Fruit fly (Drosophila melanogaster) whole organism, embryonic: ENCODE measurements around the gene elgi.
A peak's percentile ranks its signal among the peaks of the same experiment; 100 is the strongest.

Experiments used
- Atf3 ChIP-seq: fragments of 200-800 bp; sonication (Bioruptor generic); optimal IDR thresholded peaks from 3 replicates; lab custom pipeline; 2016; ENCODE audit warnings: missing biosample characterization, missing genetic modification characterization
- BEAF-32 ChIP-seq: fragments of 200-800 bp; sonication (Bioruptor generic); optimal IDR thresholded peaks from 3 replicates; lab custom pipeline; 2017; ENCODE audit warnings: missing biosample characterization, missing genetic modification characterization, mild to moderate bottlenecking, moderate library complexity, missing genetic modification reagents
- Bgb ChIP-seq: fragments of 200-800 bp; sonication (Bioruptor generic); IDR thresholded peaks from 2 replicates; pipeline ENCODE4 v1.3.6; 2022; ENCODE audit warnings: missing biosample characterization, missing genetic modification characterization; ENCODE audit not compliant: partially characterized antibody
- CG12659 ChIP-seq: fragments of 200-800 bp; sonication (Bioruptor generic); optimal IDR thresholded peaks from 3 replicates; lab custom pipeline; 2017; ENCODE audit warnings: mild to moderate bottlenecking, missing biosample characterization, missing genetic modification reagents, missing genetic modification characterization
- CG14710 ChIP-seq: fragments of 200-800 bp; sonication (Bioruptor generic); optimal IDR thresholded peaks from 3 replicates; lab custom pipeline; 2019; ENCODE audit warnings: missing biosample characterization, mild to moderate bottlenecking, missing genetic modification characterization, moderate library complexity
- CG15601 ChIP-seq: fragments of 200-800 bp; sonication (Bioruptor generic); optimal IDR thresholded peaks from 3 replicates; lab custom pipeline; 2019; ENCODE audit warnings: missing biosample characterization, mild to moderate bottlenecking, missing genetic modification characterization, moderate library complexity
- CG15696 ChIP-seq: fragments of 200-800 bp; sonication (Bioruptor generic); optimal IDR thresholded peaks from 2 replicates; lab custom pipeline; 2019; ENCODE audit warnings: missing biosample characterization, mild to moderate bottlenecking, missing genetic modification characterization, moderate library complexity
- CG17361 ChIP-seq: fragments of 200-800 bp; sonication (Bioruptor generic); IDR thresholded peaks from 3 replicates; pipeline ENCODE4 v1.3.6; 2022; ENCODE audit warnings: missing biosample characterization, missing genetic modification characterization
- CG17829 ChIP-seq: fragments of 200-800 bp; optimal IDR thresholded peaks from 2 replicates; lab custom pipeline; 2019; ENCODE audit warnings: missing biosample characterization, mild to moderate bottlenecking, missing genetic modification characterization, moderate library complexity
- CG18262 ChIP-seq: fragments of 200-800 bp; optimal IDR thresholded peaks from 3 replicates; lab custom pipeline; 2019; ENCODE audit warnings: missing biosample characterization, mild to moderate bottlenecking, missing genetic modification characterization, moderate library complexity
- CG2712 ChIP-seq: fragments of 200-800 bp; optimal IDR thresholded peaks from 3 replicates; lab custom pipeline; 2019; ENCODE audit warnings: missing biosample characterization, mild to moderate bottlenecking, missing genetic modification characterization, moderate library complexity
- CG31441 ChIP-seq: fragments of 200-800 bp; sonication (Bioruptor generic); IDR thresholded peaks from 2 replicates; pipeline ENCODE4 v1.3.6; 2022; ENCODE audit warnings: missing biosample characterization, missing genetic modification characterization
- CG34422 ChIP-seq: fragments of 200-800 bp; sonication (Bioruptor generic); IDR thresholded peaks from 3 replicates; pipeline ENCODE4 v1.3.6; 2022; ENCODE audit warnings: missing biosample characterization, missing genetic modification characterization
- CG3726 ChIP-seq: fragments of 200-800 bp; sonication (Bioruptor generic); IDR thresholded peaks from 3 replicates; pipeline ENCODE4, ENCODE4 v1.3.6; 2022; ENCODE audit warnings: missing biosample characterization, missing genetic modification characterization
- CG4617 ChIP-seq: fragments of 200-800 bp; sonication (Bioruptor generic); optimal IDR thresholded peaks from 3 replicates; lab custom pipeline; 2016; ENCODE audit warnings: missing biosample characterization, missing genetic modification characterization, borderline replicate concordance
- CG7839 ChIP-seq: fragments of 200-800 bp; sonication (Bioruptor generic); optimal IDR thresholded peaks from 3 replicates; lab custom pipeline; 2018; ENCODE audit warnings: missing biosample characterization, mild to moderate bottlenecking, missing genetic modification characterization, moderate library complexity
- Dek ChIP-seq: fragments of 200-800 bp; sonication (Bioruptor generic); optimal IDR thresholded peaks from 3 replicates; lab custom pipeline; 2019; ENCODE audit warnings: missing biosample characterization, mild to moderate bottlenecking, missing genetic modification characterization, moderate library complexity
- Dip2 ChIP-seq: fragments of 200-800 bp; sonication (Bioruptor generic); IDR thresholded peaks from 2 replicates; pipeline ENCODE4 v1.3.6; 2022; ENCODE audit warnings: missing biosample characterization, missing genetic modification characterization
- Dp ChIP-seq: fragments of 200-800 bp; sonication (Bioruptor generic); optimal IDR thresholded peaks from 2 replicates; lab custom pipeline; 2018; ENCODE audit warnings: missing biosample characterization, mild to moderate bottlenecking, missing genetic modification characterization, moderate library complexity
- Ets97D ChIP-seq: fragments of 200-800 bp; sonication (Bioruptor generic); optimal IDR thresholded peaks from 3 replicates; lab custom pipeline; 2016; ENCODE audit warnings: missing biosample characterization, missing genetic modification characterization
- Hmr ChIP-seq: fragments of 200-800 bp; sonication (Bioruptor generic); optimal IDR thresholded peaks from 3 replicates; lab custom pipeline; 2017; ENCODE audit warnings: mild to moderate bottlenecking, missing biosample characterization, missing genetic modification reagents, missing genetic modification characterization
- Meics ChIP-seq: fragments of 200-800 bp; sonication (Bioruptor generic); optimal IDR thresholded peaks from 2 replicates; lab custom pipeline; 2017; ENCODE audit warnings: missing biosample characterization, mild to moderate bottlenecking, missing genetic modification characterization
- Nf-YC ChIP-seq: fragments of 200-800 bp; optimal IDR thresholded peaks from 3 replicates; lab custom pipeline; 2019; ENCODE audit warnings: missing biosample characterization, mild to moderate bottlenecking, missing genetic modification characterization, moderate library complexity
- Opbp ChIP-seq: fragments of 200-800 bp; sonication (Bioruptor generic); IDR thresholded peaks from 3 replicates; pipeline ENCODE4 v1.3.6; 2022; ENCODE audit warnings: missing biosample characterization, missing genetic modification characterization; ENCODE audit not compliant: partially characterized antibody
- Ptx1 ChIP-seq: fragments of 200-800 bp; sonication (Bioruptor generic); IDR thresholded peaks from 2 replicates; pipeline ENCODE4 v1.3.6; 2022; ENCODE audit warnings: missing biosample characterization, missing genetic modification characterization
- Sox100B ChIP-seq: fragments of 200-800 bp; sonication (Bioruptor generic); optimal IDR thresholded peaks from 3 replicates; lab custom pipeline; 2018; ENCODE audit warnings: missing biosample characterization, mild to moderate bottlenecking, missing genetic modification characterization
- YL-1 ChIP-seq: fragments of 200-800 bp; sonication (Bioruptor generic); optimal IDR thresholded peaks from 3 replicates; lab custom pipeline; 2017; ENCODE audit warnings: missing biosample characterization, mild to moderate bottlenecking, missing genetic modification characterization
- abd-A ChIP-seq: fragments of 200-800 bp; sonication (Bioruptor generic); optimal IDR thresholded peaks from 3 replicates; lab custom pipeline; 2019; ENCODE audit warnings: missing biosample characterization, mild to moderate bottlenecking, missing genetic modification characterization, moderate library complexity
- fru ChIP-seq: fragments of >200 bp; optimal IDR thresholded peaks from 2 replicates; lab custom pipeline; 2017
- gem ChIP-seq: fragments of 200-800 bp; sonication (Bioruptor generic); optimal IDR thresholded peaks from 2 replicates; lab custom pipeline; 2019; ENCODE audit warnings: missing biosample characterization, mild to moderate bottlenecking, missing genetic modification characterization, moderate library complexity
- gfzf ChIP-seq: fragments of 200-800 bp; sonication (Bioruptor generic); optimal IDR thresholded peaks from 2 replicates; lab custom pipeline; 2016; ENCODE audit warnings: missing biosample characterization, mild to moderate bottlenecking, missing genetic modification characterization, moderate library complexity
- grau ChIP-seq: fragments of 200-800 bp; optimal IDR thresholded peaks from 3 replicates; lab custom pipeline; 2019; ENCODE audit warnings: missing biosample characterization, mild to moderate bottlenecking, missing genetic modification characterization, moderate library complexity
- gro ChIP-seq: fragments of 200-800 bp; sonication (Bioruptor generic); optimal IDR thresholded peaks from 2 replicates; lab custom pipeline; 2016; ENCODE audit warnings: missing biosample characterization, missing genetic modification characterization
- ken ChIP-seq: fragments of 200-800 bp; sonication (Bioruptor generic); IDR thresholded peaks from 3 replicates; pipeline ENCODE4 v1.3.6; 2022; ENCODE audit warnings: missing biosample characterization, missing genetic modification characterization
- lab ChIP-seq: fragments of 200-800 bp; sonication (Bioruptor generic); optimal IDR thresholded peaks from 3 replicates; lab custom pipeline; 2017; ENCODE audit warnings: missing biosample characterization, missing genetic modification characterization, mild to moderate bottlenecking, moderate library complexity, missing genetic modification reagents
- lbe ChIP-seq: fragments of 200-800 bp; sonication (Bioruptor generic); optimal IDR thresholded peaks from 2 replicates; lab custom pipeline; 2016; ENCODE audit warnings: missing biosample characterization, mild to moderate bottlenecking, missing genetic modification characterization
- luna ChIP-seq: fragments of 200-800 bp; sonication (Bioruptor generic); optimal IDR thresholded peaks from 2 replicates; lab custom pipeline; 2016; ENCODE audit warnings: missing biosample characterization, missing genetic modification characterization
- maf-S ChIP-seq: fragments of 200-800 bp; sonication (Bioruptor generic); optimal IDR thresholded peaks from 2 replicates; lab custom pipeline; 2016; ENCODE audit warnings: missing biosample characterization, missing genetic modification characterization
- nmo ChIP-seq: fragments of 200-800 bp; sonication (Bioruptor generic); optimal IDR thresholded peaks from 2 replicates; lab custom pipeline; 2018; ENCODE audit warnings: missing biosample characterization, mild to moderate bottlenecking, missing genetic modification characterization, moderate library complexity
- pita ChIP-seq: fragments of 200-800 bp; sonication (Bioruptor generic); optimal IDR thresholded peaks from 2 replicates; lab custom pipeline; 2017; ENCODE audit warnings: missing biosample characterization, mild to moderate bottlenecking, missing genetic modification characterization
- pzg ChIP-seq: fragments of 200-800 bp; sonication (Bioruptor generic); optimal IDR thresholded peaks from 3 replicates; lab custom pipeline; 2018; ENCODE audit warnings: missing biosample characterization, mild to moderate bottlenecking, missing genetic modification characterization, moderate library complexity
- ranshi ChIP-seq: fragments of 200-800 bp; sonication (Bioruptor generic); IDR thresholded peaks from 2 replicates; pipeline ENCODE4 v1.3.6; 2022; ENCODE audit warnings: missing biosample characterization, missing genetic modification characterization
- rib ChIP-seq: fragments of 200-800 bp; sonication (Bioruptor generic); IDR thresholded peaks from 2 replicates; pipeline ENCODE4 v1.3.6; 2022; ENCODE audit warnings: missing biosample characterization, missing genetic modification characterization
- ro ChIP-seq: fragments of 200-800 bp; sonication (Bioruptor generic); IDR thresholded peaks from 2 replicates; pipeline ENCODE4 v1.3.6; 2022; ENCODE audit warnings: missing biosample characterization, missing genetic modification characterization
- sd ChIP-seq: fragments of 200-800 bp; sonication (Bioruptor generic); optimal IDR thresholded peaks from 3 replicates; lab custom pipeline; 2018; ENCODE audit warnings: missing biosample characterization, mild to moderate bottlenecking, missing genetic modification characterization, moderate library complexity
- stwl ChIP-seq: fragments of 200-800 bp; sonication (Bioruptor generic); optimal IDR thresholded peaks from 3 replicates; lab custom pipeline; 2018; ENCODE audit warnings: missing biosample characterization, mild to moderate bottlenecking, missing genetic modification characterization, moderate library complexity
- zen ChIP-seq: fragments of 200-800 bp; sonication (Bioruptor generic); optimal IDR thresholded peaks from 3 replicates; lab custom pipeline; 2018; ENCODE audit warnings: missing biosample characterization, mild to moderate bottlenecking, missing genetic modification characterization, moderate library complexity

Gene elgi

DNA sequence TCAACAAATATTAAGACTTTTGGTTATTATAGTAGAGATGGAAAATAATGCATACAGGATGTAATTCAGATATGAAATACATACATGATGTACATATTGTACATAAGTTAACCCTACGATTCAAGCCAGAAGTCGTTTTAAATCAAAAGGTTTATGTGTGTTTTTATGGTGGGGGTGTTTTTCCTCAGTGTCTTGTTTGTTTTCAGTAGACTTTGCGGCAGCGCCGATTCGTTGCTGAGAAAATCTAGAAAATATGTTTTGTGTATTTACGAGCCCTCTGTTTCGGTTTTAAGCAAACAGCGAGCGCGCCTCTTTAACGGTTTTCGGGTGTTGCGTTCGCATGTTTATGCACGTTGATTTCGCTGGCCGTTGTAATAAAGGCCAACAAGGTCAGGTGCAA is 2.5 kb upstream of the elgi start (continued):
- TF ChIP-seq zen = peak; percentile 2
- TF ChIP-seq lab (GFP tag; lab: Kevin White, UChicago) = no peak
- TF ChIP-seq ken (GFP tag; lab: Robert Waterston, UW) = no peak
- peak; percentile 5 for TF ChIP-seq abd-A (tag; lab: Kevin White, UChicago)
- TF ChIP-seq luna (GFP tag; lab: Kevin White, UChicago) = no peak
- TF ChIP-seq CG15601 (tag; lab: Kevin White, UChicago) = no peak
- TF ChIP-seq, all 482 proteins: peak for 15

- TF ChIP-seq fru (lab: Kevin White, UChicago) (no peak), Dek (peak; percentile 25), pita (GFP tag; lab: Kevin White, UChicago) (peak; percentile 29), CG17361 (GFP tag; lab: Robert Waterston, UW) (peak; percentile 55; the same call in 2 of the 3 replicates), gem (peak; percentile 29), ro (GFP tag; lab: Robert Waterston, UW) (no peak), Sox100B (GFP tag; lab: Kevin White, UChicago) (peak; percentile 24), Opbp (no peak), maf-S (GFP tag; lab: Kevin White, UChicago) (no peak), Bgb (GFP tag; lab: Robert Waterston, UW) (0 out of 2 replicates have a peak, but pooled peaks have one; percentile 19), CG7839 (tag; lab: Kevin White, UChicago) (peak; percentile 18), CG31441 (GFP tag; lab: Robert Waterston, UW) (peak; percentile 49; the same call in 1 of the 2 replicates), stwl (tag; lab: Kevin White, UChicago) (peak; percentile 64), gro (GFP tag; lab: Kevin White, UChicago) (peak; percentile 10), Dip2 (GFP tag; lab: Robert Waterston, UW) (peak; percentile 95), CG2712 (tag; lab: Kevin White, UChicago) (peak; percentile 47), CG15696 (tag; lab: Kevin White, UChicago) (peak; percentile 19), Ets97D (peak; percentile 25), sd (tag; lab: Kevin White, UChicago) (peak; percentile 77), CG14710 (tag; lab: Kevin White, UChicago) (peak; percentile 56), Hmr (GFP tag; lab: Kevin White, UChicago) (peak; percentile 37), CG18262 (tag; lab: Kevin White, UChicago) (peak; percentile 35), gfzf (GFP tag; lab: Kevin White, UChicago) (peak; percentile 74), CG34422 (no peak), rib (GFP tag; lab: Robert Waterston, UW) (no peak), CG3726 (GFP tag; lab: Robert Waterston, UW) (no peak), CG12659 (GFP tag; lab: Kevin White, UChicago) (peak; percentile 30), pzg (peak; percentile 57), Nf-YC (tag; lab: Kevin White, UChicago) (peak; percentile 26), Ptx1 (GFP tag; lab: Robert Waterston, UW) (no peak), CG17829 (tag; lab: Kevin White, UChicago) (peak; percentile 45), nmo (GFP tag; lab: Kevin White, UChicago) (peak; percentile 27), ranshi (no peak), YL-1 (GFP tag; lab: Kevin White, UChicago) (peak; percentile 40), BEAF-32 (GFP tag; lab: Kevin White, UChicago) (peak; percentile 53), lbe (GFP tag; lab: Kevin White, UChicago) (peak; percentile 44), Meics (GFP tag; lab: Kevin White, UChicago) (peak; percentile 5), CG4617 (peak; percentile 33), Dp (peak; percentile 88), Atf3 (GFP tag; lab: Kevin White, UChicago) (no peak), grau (tag; lab: Kevin White, UChicago) (peak; percentile 31)
These were observed 1.4 kb upstream of the elgi start, which contains the start of the genes Pka-C3 and GXIVsPLA2 for dm6 chr3L:15954784-15955427. Pka-C3 (minus strand) TSS chr3L:15954797. GXIVsPLA2 (plus strand) TSS chr3L:15955096.
